Worm (Caenorhabditis elegans): ENCODE data around the gene git-1.

git-1 gene

ce11 chrX:10568385-10569149 lies 43.9 kb downstream of the git-1 start (continued):
- TF ChIP-seq ZK546.5 (tag; optimal IDR thresholded peaks at IDR 0.05) (no peak), T26A8.4 (GFP tag; IDR thresholded peaks at IDR 0.05) (peak; percentile 85), snpc-4 (tag; optimal IDR thresholded peaks at IDR 0.05) (peak; percentile 4), daf-12 (tag; optimal IDR thresholded peaks at IDR 0.05) (no peak), madf-9 (GFP tag; conservative IDR thresholded peaks at IDR 0.05) (peak; percentile 61), daf-19 (GFP tag; conservative IDR thresholded peaks at IDR 0.05) (no peak), spr-3 (GFP tag; optimal IDR thresholded peaks at IDR 0.05) (peak; percentile 45)

ce11 chrX:10569185-10569584 lies 44.5 kb downstream of the git-1 start, which contains the start of gene bet-2:
bet-2 (plus strand) TSS chrX:10569273.
- no peak for TF ChIP-seq T26A8.4 (GFP tag; IDR thresholded peaks at IDR 0.05)
- TF ChIP-seq madf-5 (GFP tag; IDR thresholded peaks at IDR 0.05): no peak
- no peak for TF ChIP-seq spr-3 (GFP tag; optimal IDR thresholded peaks at IDR 0.05)
- TF ChIP-seq unc-62 (GFP tag; optimal IDR thresholded peaks at IDR 0.05 in 1 of 2): peak in 1 of 2 experiments; percentile 97
- TF ChIP-seq unc-62 (tag; optimal IDR thresholded peaks at IDR 0.05): no peak

ce11 chrX:10576410-10576809 lies 51.7 kb downstream of the git-1 start:
- TF ChIP-seq saeg-2 (GFP tag; IDR thresholded peaks at IDR 0.05) (no peak), R02D3.7 (tag; optimal IDR thresholded peaks at IDR 0.05) (no peak), set-16 (GFP tag; IDR thresholded peaks at IDR 0.05) (no peak), madf-5 (GFP tag; IDR thresholded peaks at IDR 0.05) (no peak), sdz-12 (GFP tag; optimal IDR thresholded peaks at IDR 0.05) (no peak), unc-130 (GFP tag; optimal IDR thresholded peaks at IDR 0.05) (no peak), ces-1 (GFP tag; optimal IDR thresholded peaks at IDR 0.05) (no peak), mxl-2 (GFP tag; conservative IDR thresholded peaks at IDR 0.05) (no peak), duxl-1 (tag; optimal IDR thresholded peaks at IDR 0.05; ENCODE audit: poor library complexity) (no peak), lim-7 (GFP tag; IDR thresholded peaks at IDR 0.05) (no peak), dmd-9 (GFP tag; IDR thresholded peaks at IDR 0.05) (no peak), zfp-3 (GFP tag; conservative IDR thresholded peaks at IDR 0.05) (no peak), lin-39 (tag; optimal IDR thresholded peaks at IDR 0.05) (no peak), nhr-28 (tag; optimal IDR thresholded peaks at IDR 0.05) (peak; percentile 76), egl-27 (tag; optimal IDR thresholded peaks at IDR 0.05) (no peak), Y48G9A.11 (GFP tag; IDR thresholded peaks at IDR 0.05) (no peak), zip-11 (GFP tag; IDR thresholded peaks at IDR 0.05) (no peak), F26F4.8 (GFP tag; conservative IDR thresholded peaks at IDR 0.05) (no peak), F44E2.7 (GFP tag; IDR thresholded peaks at IDR 0.05) (no peak), ctbp-1 (GFP tag; IDR thresholded peaks at IDR 0.05) (no peak), ztf-11 (tag; optimal IDR thresholded peaks at IDR 0.05) (no peak), nhr-10 (tag; optimal IDR thresholded peaks at IDR 0.05) (no peak), unc-62 (GFP tag; optimal IDR thresholded peaks at IDR 0.05 in 1 of 2) (peak in 1 of 2 experiments; percentile 65), unc-62 (tag; optimal IDR thresholded peaks at IDR 0.05) (no peak), nhr-48 (tag; optimal IDR thresholded peaks at IDR 0.05) (no peak), jun-1 (tag; optimal IDR thresholded peaks at IDR 0.05) (no peak), dmd-6 (GFP tag; IDR thresholded peaks at IDR 0.05) (peak; percentile 32; the same call in 1 of the 2 replicates), nhr-76 (tag; optimal IDR thresholded peaks at IDR 0.05) (no peak), php-3 (GFP tag; IDR thresholded peaks at IDR 0.05) (no peak), snpc-4 (tag; optimal IDR thresholded peaks at IDR 0.05) (no peak), lsy-2 (tag; optimal IDR thresholded peaks at IDR 0.05) (peak; percentile 28 to 87), ama-1 (optimal IDR thresholded peaks at IDR 0.05) (no peak), F10B5.3 (tag; optimal IDR thresholded peaks at IDR 0.05) (no peak), nhr-42 (GFP tag; IDR thresholded peaks at IDR 0.05) (no peak), snpc-1.2 (GFP tag; IDR thresholded peaks at IDR 0.05) (no peak), F37D6.2 (tag; optimal IDR thresholded peaks at IDR 0.05) (no peak), rbr-2 (tag; optimal IDR thresholded peaks at IDR 0.05) (peak; percentile 5), cey-2 (tag; optimal IDR thresholded peaks at IDR 0.05; ENCODE audit: borderline replicate concordance, insufficient read depth) (no peak), zip-2 (tag; optimal IDR thresholded peaks at IDR 0.05) (peak; percentile 7), dmd-8 (GFP tag; IDR thresholded peaks at IDR 0.05) (no peak)

Measured in whole organism, L4 larva.